Worm (Caenorhabditis elegans) whole organism, young adult: ENCODE results near the gene cif-1.
A peak's percentile ranks its signal among the peaks of the same experiment; 100 is the strongest.

Source experiments
- C06A6.2 ChIP-seq: fragments of 200-800 bp; sonication (Bioruptor generic); conservative IDR thresholded peaks from 2 replicates; pipeline ENCODE4 v1.3.6; 2022; ENCODE audit warnings: missing genetic modification characterization, missing compliant biosample characterization
- C17E4.6 ChIP-seq: fragments of 200-800 bp; sonication (Bioruptor generic); IDR thresholded peaks from 2 replicates; pipeline ENCODE4 v1.3.6; 2022; ENCODE audit warnings: missing genetic modification reagents, missing genetic modification characterization, missing compliant biosample characterization
- F23B12.7 ChIP-seq: sonication (generic microtip); optimal IDR thresholded peaks from 2 replicates; lab custom pipeline; 2017; ENCODE audit warnings: missing genetic modification characterization, mild to moderate bottlenecking, missing compliant biosample characterization, antibody characterized with exemption, moderate library complexity; ENCODE audit not compliant: insufficient read depth
- F33H1.4 ChIP-seq: fragments of 200-800 bp; sonication (Bioruptor generic); IDR thresholded peaks from 2 replicates; pipeline ENCODE4 v1.3.6; 2022; ENCODE audit warnings: missing genetic modification reagents, missing genetic modification characterization, missing compliant biosample characterization
- F37B4.10 ChIP-seq: fragments of 200-800 bp; sonication (Bioruptor generic); IDR thresholded peaks from 2 replicates; pipeline ENCODE4 v1.3.6; 2022; ENCODE audit warnings: missing genetic modification characterization, missing compliant biosample characterization
- F49E8.2 ChIP-seq: sonication (generic microtip); optimal IDR thresholded peaks from 3 replicates; lab custom pipeline; 2017; ENCODE audit warnings: missing genetic modification characterization, mild to moderate bottlenecking, missing compliant biosample characterization, antibody characterized with exemption, moderate library complexity; ENCODE audit not compliant: insufficient read depth
- Y53G8AR.9 ChIP-seq: fragments of 200-800 bp; sonication (Bioruptor generic); conservative IDR thresholded peaks from 2 replicates; pipeline ENCODE4 v1.3.6; 2022; ENCODE audit warnings: missing genetic modification reagents, missing genetic modification characterization, missing compliant biosample characterization
- Y56A3A.18 ChIP-seq: fragments of 200-800 bp; sonication (Bioruptor generic); IDR thresholded peaks from 2 replicates; pipeline ENCODE4 v1.3.6; 2022; ENCODE audit warnings: missing genetic modification reagents, missing genetic modification characterization, missing compliant biosample characterization
- Y79H2A.3 ChIP-seq: fragments of 200-800 bp; sonication (Bioruptor generic); conservative IDR thresholded peaks from 2 replicates; pipeline ENCODE4 v1.3.6; 2022; ENCODE audit warnings: missing genetic modification reagents, missing genetic modification characterization, missing compliant biosample characterization
- Y95B8A.8 ChIP-seq: fragments of 200-800 bp; sonication (Bioruptor generic); IDR thresholded peaks from 2 replicates; pipeline ENCODE4 v1.3.6; 2022; ENCODE audit warnings: missing genetic modification reagents, missing genetic modification characterization, missing compliant biosample characterization
- aptf-3 ChIP-seq: fragments of 200-800 bp; sonication (Bioruptor generic); IDR thresholded peaks from 2 replicates; pipeline ENCODE4 v1.3.6; 2022; ENCODE audit warnings: missing genetic modification characterization, missing compliant biosample characterization
- attf-3 ChIP-seq: fragments of 200-800 bp; sonication (Bioruptor generic); conservative IDR thresholded peaks from 2 replicates; pipeline ENCODE4 v1.3.6; 2022; ENCODE audit warnings: missing genetic modification reagents, missing genetic modification characterization, missing compliant biosample characterization
- attf-5 ChIP-seq: fragments of 200-800 bp; sonication (Bioruptor generic); optimal IDR thresholded peaks from 2 replicates; lab custom pipeline; 2018; ENCODE audit warnings: mild to moderate bottlenecking, missing genetic modification characterization, missing compliant biosample characterization
- bed-1 ChIP-seq: fragments of 200-800 bp; sonication (Bioruptor generic); IDR thresholded peaks from 2 replicates; pipeline ENCODE4 v1.3.6; 2022; ENCODE audit warnings: missing genetic modification reagents, missing genetic modification characterization, missing compliant biosample characterization
- cebp-1 ChIP-seq, 2 experiments: fragments of 200-800 bp in 1 of 2; sonication (Bioruptor generic) in 1 of 2; sonication (generic microtip) in 1 of 2; IDR thresholded peaks in 1 of 2; optimal IDR thresholded peaks in 1 of 2; 2 replicates each; pipeline versions ENCODE4 v1.3.6 to Lab custom; 2017 to 2022; ENCODE audit warnings: missing compliant biosample characterization in 2 of 2, missing genetic modification characterization in 2 of 2, mild to moderate bottlenecking in 1 of 2, missing genetic modification reagents in 1 of 2, moderate library complexity in 1 of 2
- ceh-100 ChIP-seq: fragments of 200-800 bp; sonication (Bioruptor generic); IDR thresholded peaks from 2 replicates; pipeline ENCODE4 v1.3.6; 2022; ENCODE audit warnings: missing genetic modification reagents, missing genetic modification characterization, missing compliant biosample characterization
- ceh-58 ChIP-seq: fragments of 200-800 bp; sonication (Bioruptor generic); IDR thresholded peaks from 2 replicates; pipeline ENCODE4 v1.3.6; 2022; ENCODE audit warnings: missing genetic modification characterization, missing compliant biosample characterization
- ceh-91 ChIP-seq: fragments of 200-800 bp; sonication (Bioruptor generic); IDR thresholded peaks from 2 replicates; pipeline ENCODE4 v1.3.6; 2022; ENCODE audit warnings: missing genetic modification reagents, missing genetic modification characterization, missing compliant biosample characterization
- dox-1 ChIP-seq: fragments of 200-800 bp; sonication (Bioruptor generic); IDR thresholded peaks from 2 replicates; pipeline ENCODE4 v1.3.6; 2022; ENCODE audit warnings: missing genetic modification reagents, missing genetic modification characterization, missing compliant biosample characterization
- egl-18 ChIP-seq: fragments of 200-800 bp; sonication (Bioruptor generic); IDR thresholded peaks from 2 replicates; pipeline ENCODE4 v1.3.6; 2022; ENCODE audit warnings: missing genetic modification reagents, missing genetic modification characterization, missing compliant biosample characterization
- egrh-3 ChIP-seq: fragments of 200-800 bp; sonication (Bioruptor generic); IDR thresholded peaks from 2 replicates; pipeline ENCODE4 v1.3.6; 2022; ENCODE audit warnings: missing genetic modification reagents, missing genetic modification characterization, missing compliant biosample characterization
- ekl-4 ChIP-seq: fragments of 200-800 bp; sonication (Bioruptor generic); IDR thresholded peaks from 2 replicates; pipeline ENCODE4 v1.3.6; 2022; ENCODE audit warnings: missing genetic modification reagents, missing genetic modification characterization, missing compliant biosample characterization
- ets-4 ChIP-seq: fragments of 200-800 bp; sonication (Bioruptor generic); optimal IDR thresholded peaks from 2 replicates; lab custom pipeline; 2018; ENCODE audit warnings: mild to moderate bottlenecking, missing genetic modification characterization, missing compliant biosample characterization
- him-1 ChIP-seq: sonication (generic microtip); optimal IDR thresholded peaks from 2 replicates; lab custom pipeline; 2016; ENCODE audit warnings: missing genotype, missing genetic modification reagents, missing genetic modification characterization, missing compliant biosample characterization
- hmg-1.2 ChIP-seq: fragments of 200-800 bp; sonication (Bioruptor generic); IDR thresholded peaks from 2 replicates; pipeline ENCODE4 v1.3.6; 2022; ENCODE audit warnings: missing genetic modification reagents, missing genetic modification characterization, missing compliant biosample characterization
- hmg-20 ChIP-seq: fragments of 200-800 bp; sonication (Bioruptor generic); IDR thresholded peaks from 2 replicates; pipeline ENCODE4 v1.3.6; 2022; ENCODE audit warnings: missing genetic modification reagents, missing genetic modification characterization, missing compliant biosample characterization
- hsf-1 ChIP-seq: fragments of 200-800 bp; sonication (Bioruptor generic); IDR thresholded peaks from 2 replicates; pipeline ENCODE4 v1.3.6; 2022; ENCODE audit warnings: missing genetic modification reagents, missing genetic modification characterization, missing compliant biosample characterization
- let-526 ChIP-seq: fragments of 200-800 bp; sonication (Bioruptor generic); IDR thresholded peaks from 2 replicates; pipeline ENCODE4 v1.3.6; 2022; ENCODE audit warnings: missing genetic modification reagents, missing genetic modification characterization, missing compliant biosample characterization
- let-607 ChIP-seq, 2 experiments: fragments of 200-800 bp in 1 of 2; sonication (Bioruptor generic) in 1 of 2; sonication (generic microtip) in 1 of 2; optimal IDR thresholded peaks; 2 replicates each; lab custom pipeline; 2016 to 2018; ENCODE audit warnings: mild to moderate bottlenecking in 2 of 2, missing compliant biosample characterization in 2 of 2, missing genetic modification characterization in 2 of 2, moderate library complexity in 2 of 2, missing genotype in 1 of 2
- lir-1 ChIP-seq: fragments of 200-800 bp; sonication (Bioruptor generic); conservative IDR thresholded peaks from 2 replicates; pipeline ENCODE4 v1.3.6; 2022; ENCODE audit warnings: missing genetic modification reagents, missing genetic modification characterization, missing compliant biosample characterization
- madf-3 ChIP-seq: fragments of 200-800 bp; sonication (Bioruptor generic); IDR thresholded peaks from 2 replicates; pipeline ENCODE4 v1.3.6; 2022; ENCODE audit warnings: missing genetic modification reagents, missing genetic modification characterization, missing compliant biosample characterization
- madf-8 ChIP-seq: fragments of 200-800 bp; sonication (Bioruptor generic); conservative IDR thresholded peaks from 2 replicates; pipeline ENCODE4 v1.3.6; 2022; ENCODE audit warnings: missing genetic modification reagents, missing genetic modification characterization, missing compliant biosample characterization
- mcd-1 ChIP-seq: fragments of 200-800 bp; sonication (Bioruptor generic); IDR thresholded peaks from 2 replicates; pipeline ENCODE4 v1.3.6; 2022; ENCODE audit warnings: missing genetic modification reagents, missing genetic modification characterization, missing compliant biosample characterization
- nhr-120 ChIP-seq: fragments of 200-800 bp; sonication (Bioruptor generic); IDR thresholded peaks from 2 replicates; pipeline ENCODE4 v1.3.6; 2022; ENCODE audit warnings: missing genetic modification characterization, missing compliant biosample characterization
- pbrm-1 ChIP-seq: fragments of 200-800 bp; sonication (Bioruptor generic); IDR thresholded peaks from 2 replicates; pipeline ENCODE4 v1.3.6; 2022; ENCODE audit warnings: missing genetic modification reagents, missing genetic modification characterization, missing compliant biosample characterization
- rcor-1 ChIP-seq: fragments of 200-800 bp; sonication (Bioruptor generic); IDR thresholded peaks from 2 replicates; pipeline ENCODE4 v1.3.6; 2022; ENCODE audit warnings: missing genetic modification reagents, missing genetic modification characterization, missing compliant biosample characterization
- sdz-38 ChIP-seq: sonication (generic microtip); optimal IDR thresholded peaks from 2 replicates; lab custom pipeline; 2016; ENCODE audit warnings: missing genotype, missing genetic modification characterization, missing compliant biosample characterization
- sea-2 ChIP-seq: fragments of 200-800 bp; sonication (Bioruptor generic); IDR thresholded peaks from 2 replicates; pipeline ENCODE4 v1.3.6; 2022; ENCODE audit warnings: missing genetic modification characterization, missing compliant biosample characterization
- somi-1 ChIP-seq: fragments of 200-800 bp; sonication (Bioruptor generic); optimal IDR thresholded peaks from 2 replicates; lab custom pipeline; 2018; ENCODE audit warnings: mild to moderate bottlenecking, missing genetic modification characterization, missing compliant biosample characterization
- ztf-28 ChIP-seq: fragments of 200-800 bp; sonication (Bioruptor generic); IDR thresholded peaks from 2 replicates; pipeline ENCODE4 v1.3.6; 2022; ENCODE audit warnings: missing genetic modification reagents, missing genetic modification characterization, missing compliant biosample characterization
- ztf-6 ChIP-seq: fragments of 200-800 bp; sonication (Bioruptor generic); IDR thresholded peaks from 2 replicates; pipeline ENCODE4 v1.3.6; 2022; ENCODE audit warnings: missing genetic modification reagents, missing genetic modification characterization, missing compliant biosample characterization

cif-1 gene

ce11 chrIV:4724562-4724961, 14.0 kb upstream of the cif-1 start, which contains the start of gene K08F11.1:
K08F11.1 (plus strand) TSS chrIV:4724862.
- TF ChIP-seq F37B4.10 (GFP tag; lab: Robert Waterston, UW) = no peak
- TF ChIP-seq, all 124 proteins: peak for 0

- no peak for TF ChIP-seq ekl-4 (GFP tag; lab: Robert Waterston, UW)
- TF ChIP-seq sdz-38 (tag; lab: Kevin White, UChicago) = no peak
- no peak for TF ChIP-seq somi-1
- TF ChIP-seq ztf-28 (GFP tag; lab: Robert Waterston, UW) = no peak
- no peak for TF ChIP-seq egrh-3 (GFP tag; lab: Robert Waterston, UW)
- no peak for TF ChIP-seq him-1 (tag; lab: Kevin White, UChicago)
- TF ChIP-seq ztf-6 (GFP tag; lab: Robert Waterston, UW) = no peak
- no peak for TF ChIP-seq cebp-1 (GFP tag; IDR thresholded peaks at IDR 0.05; lab: Robert Waterston, UW)
- no peak for TF ChIP-seq cebp-1 (tag; optimal IDR thresholded peaks at IDR 0.05; lab: Kevin White, UChicago)
- no peak for TF ChIP-seq F49E8.2 (tag; lab: Kevin White, UChicago)
- TF ChIP-seq ceh-58 (GFP tag; lab: Robert Waterston, UW) = no peak
- TF ChIP-seq F23B12.7 (tag; lab: Kevin White, UChicago) = no peak
- no peak for TF ChIP-seq sea-2
- no peak for TF ChIP-seq hmg-20
- no peak for TF ChIP-seq ets-4
- no peak for TF ChIP-seq attf-5 (GFP tag; lab: Kevin White, UChicago)
These were observed 13.1 kb upstream of the cif-1 start for ce11 chrIV:4723687-4724086.

- TF ChIP-seq mcd-1 (GFP tag; lab: Robert Waterston, UW) (peak; percentile 52), hmg-1.2 (GFP tag; lab: Robert Waterston, UW) (peak; percentile 33; the same call in 1 of the 2 replicates)
These were observed 10.7 kb upstream of the cif-1 start for ce11 chrIV:4721247-4721646.

- peak; percentile 99 for TF ChIP-seq mcd-1 (GFP tag; lab: Robert Waterston, UW)
- peak; percentile 78 for TF ChIP-seq hsf-1 (GFP tag; lab: Robert Waterston, UW)
- TF ChIP-seq Y95B8A.8 (GFP tag; lab: Robert Waterston, UW) = peak; percentile 87; the same call in 1 of the 2 replicates
- TF ChIP-seq Y79H2A.3 (GFP tag; lab: Robert Waterston, UW) = peak; percentile 79
- TF ChIP-seq Y56A3A.18 (GFP tag; lab: Robert Waterston, UW) = peak; percentile 81; the same call in 1 of the 2 replicates
- TF ChIP-seq ztf-6 (GFP tag; lab: Robert Waterston, UW) = peak; percentile 86
- peak; percentile 83 for TF ChIP-seq F33H1.4 (GFP tag; lab: Robert Waterston, UW)
- TF ChIP-seq F37B4.10 (GFP tag; lab: Robert Waterston, UW) = peak; percentile 93; the same call in 1 of the 2 replicates
- peak; percentile 89 for TF ChIP-seq rcor-1
- peak; percentile 93 for TF ChIP-seq pbrm-1 (GFP tag; lab: Robert Waterston, UW)
- peak; percentile 91 for TF ChIP-seq C06A6.2 (GFP tag; lab: Robert Waterston, UW)
- 0 out of 2 replicates have a peak, but pooled peaks have one; percentile 17 for TF ChIP-seq aptf-3 (GFP tag; lab: Robert Waterston, UW)
- 0 out of 2 replicates have a peak, but pooled peaks have one; percentile 81 for TF ChIP-seq egl-18 (GFP tag; lab: Robert Waterston, UW)
- TF ChIP-seq C17E4.6 = peak; percentile 80
- TF ChIP-seq ztf-28 (GFP tag; lab: Robert Waterston, UW) = peak; percentile 86
- peak; percentile 70 for TF ChIP-seq lir-1 (GFP tag; lab: Robert Waterston, UW)
- peak; percentile 98 for TF ChIP-seq dox-1 (GFP tag; lab: Robert Waterston, UW)
- peak; percentile 90 for TF ChIP-seq ceh-91 (GFP tag; lab: Robert Waterston, UW)
- TF ChIP-seq madf-8 = peak; percentile 42; the same call in 1 of the 2 replicates
- TF ChIP-seq attf-3 = peak; percentile 80
- TF ChIP-seq let-607 (tag; optimal IDR thresholded peaks at IDR 0.05; lab: Kevin White, UChicago) = peak in 1 of 2 experiments; percentile 28
- TF ChIP-seq let-526 (GFP tag; lab: Robert Waterston, UW) = peak; percentile 89
- 0 out of 2 replicates have a peak, but pooled peaks have one; percentile 78 for TF ChIP-seq nhr-120 (GFP tag; lab: Robert Waterston, UW)
- TF ChIP-seq hmg-1.2 (GFP tag; lab: Robert Waterston, UW) = peak; percentile 98
- peak; percentile 95 for TF ChIP-seq bed-1 (GFP tag; lab: Robert Waterston, UW)
- TF ChIP-seq hmg-20 = peak; percentile 66; the same call in 1 of the 2 replicates
- TF ChIP-seq egrh-3 (GFP tag; lab: Robert Waterston, UW) = peak; percentile 63
- TF ChIP-seq ekl-4 (GFP tag; lab: Robert Waterston, UW) = peak; percentile 89
- TF ChIP-seq ceh-100 (GFP tag; lab: Robert Waterston, UW) = peak; percentile 88
- TF ChIP-seq madf-3 (GFP tag; lab: Robert Waterston, UW) = peak; percentile 90
- TF ChIP-seq Y53G8AR.9 (GFP tag; lab: Robert Waterston, UW) = peak; percentile 94
These were observed 10.0 kb upstream of the cif-1 start for ce11 chrIV:4720522-4720921.
